Fruit fly (Drosophila melanogaster) whole organism, adult: Measurements from ENCODE around the gene Prim1.
A peak's percentile ranks its signal among the peaks of the same experiment; 100 is the strongest.

Experiments
- CG11617 ChIP-seq: fragments of 200-800 bp; sonication (Bioruptor generic); optimal IDR thresholded peaks from 2 replicates; lab custom pipeline; 2017; ENCODE audit warnings: mild to moderate bottlenecking, missing biosample characterization, missing genetic modification reagents, missing genetic modification characterization
- CG12768 ChIP-seq: fragments of 200-800 bp; sonication (Bioruptor generic); optimal IDR thresholded peaks from 2 replicates; lab custom pipeline; 2017; ENCODE audit warnings: missing biosample characterization, missing genetic modification characterization, mild to moderate bottlenecking, moderate library complexity, missing genetic modification reagents
- CG14711 ChIP-seq: fragments of 200-800 bp; sonication (Bioruptor generic); optimal IDR thresholded peaks from 2 replicates; lab custom pipeline; 2018; ENCODE audit warnings: missing biosample characterization, mild to moderate bottlenecking, missing genetic modification characterization, moderate library complexity
- CG1620 ChIP-seq: fragments of 200-800 bp; sonication (Bioruptor generic); optimal IDR thresholded peaks from 2 replicates; lab custom pipeline; 2016; ENCODE audit warnings: missing biosample characterization, missing genetic modification characterization
- CG33017 ChIP-seq: fragments of 200-800 bp; sonication (Bioruptor generic); optimal IDR thresholded peaks from 2 replicates; lab custom pipeline; 2018; ENCODE audit warnings: missing biosample characterization, mild to moderate bottlenecking, missing genetic modification characterization, moderate library complexity
- CG5204 ChIP-seq: fragments of 200-800 bp; sonication (Bioruptor generic); optimal IDR thresholded peaks from 2 replicates; lab custom pipeline; 2016; ENCODE audit warnings: missing biosample characterization, missing genetic modification characterization
- CG7045 ChIP-seq: fragments of 200-800 bp; sonication (Bioruptor generic); optimal IDR thresholded peaks from 2 replicates; lab custom pipeline; 2017; ENCODE audit warnings: missing biosample characterization, mild to moderate bottlenecking, missing genetic modification characterization
- CG7101 ChIP-seq: fragments of 200-800 bp; sonication (Bioruptor generic); optimal IDR thresholded peaks from 2 replicates; lab custom pipeline; 2018; ENCODE audit warnings: missing biosample characterization, mild to moderate bottlenecking, missing genetic modification characterization, moderate library complexity
- Clk ChIP-seq: fragments of 200-800 bp; sonication (Bioruptor generic); optimal IDR thresholded peaks from 2 replicates; lab custom pipeline; 2017; ENCODE audit warnings: missing biosample characterization, missing genetic modification characterization
- Crg-1 ChIP-seq: fragments of 200-800 bp; sonication (Bioruptor generic); optimal IDR thresholded peaks from 2 replicates; lab custom pipeline; 2016; ENCODE audit warnings: missing biosample characterization, missing genetic modification characterization
- Hr96 ChIP-seq: fragments of 200-800 bp; sonication (Bioruptor generic); optimal IDR thresholded peaks from 2 replicates; lab custom pipeline; 2016; ENCODE audit warnings: missing biosample characterization, missing genetic modification characterization
- Mnt ChIP-seq: fragments of 200-800 bp; sonication (Bioruptor generic); optimal IDR thresholded peaks from 2 replicates; lab custom pipeline; 2016; ENCODE audit warnings: missing biosample characterization, mild to moderate bottlenecking, missing genetic modification characterization
- bab1 ChIP-seq: fragments of 200-800 bp; sonication (Bioruptor generic); optimal IDR thresholded peaks from 3 replicates; lab custom pipeline; 2019; ENCODE audit warnings: missing biosample characterization, mild to moderate bottlenecking, missing genetic modification characterization, moderate library complexity
- cic ChIP-seq: fragments of 200-800 bp; sonication (Bioruptor generic); optimal IDR thresholded peaks from 2 replicates; lab custom pipeline; 2017; ENCODE audit warnings: missing biosample characterization, mild to moderate bottlenecking, missing genetic modification characterization, moderate library complexity
- cnc ChIP-seq, 2 experiments: fragments of >200 bp; optimal IDR thresholded peaks; 2 replicates each; lab custom pipeline; 2017
- kay ChIP-seq: fragments of 200-800 bp; sonication (Bioruptor generic); peaks from one replicate; lab custom pipeline; 2016; ENCODE audit warnings: missing biosample characterization, missing genetic modification characterization, borderline replicate concordance
- ovo ChIP-seq: fragments of 200-800 bp; sonication (Bioruptor generic); optimal IDR thresholded peaks from 2 replicates; lab custom pipeline; 2016; ENCODE audit warnings: missing biosample characterization, missing genetic modification characterization
- pad ChIP-seq: fragments of 200-800 bp; sonication (Bioruptor generic); optimal IDR thresholded peaks from 3 replicates; lab custom pipeline; 2017; ENCODE audit warnings: missing biosample characterization, missing genetic modification characterization, mild to moderate bottlenecking, moderate library complexity, missing genetic modification reagents
- tj ChIP-seq: fragments of 200-800 bp; sonication (Bioruptor generic); optimal IDR thresholded peaks from 3 replicates; lab custom pipeline; 2017; ENCODE audit warnings: missing biosample characterization, mild to moderate bottlenecking, missing genetic modification characterization, moderate library complexity
- toe ChIP-seq: fragments of 200-800 bp; sonication (Bioruptor generic); optimal IDR thresholded peaks from 2 replicates; lab custom pipeline; 2016; ENCODE audit warnings: missing biosample characterization, missing genetic modification characterization

The Prim1 gene

DNA sequence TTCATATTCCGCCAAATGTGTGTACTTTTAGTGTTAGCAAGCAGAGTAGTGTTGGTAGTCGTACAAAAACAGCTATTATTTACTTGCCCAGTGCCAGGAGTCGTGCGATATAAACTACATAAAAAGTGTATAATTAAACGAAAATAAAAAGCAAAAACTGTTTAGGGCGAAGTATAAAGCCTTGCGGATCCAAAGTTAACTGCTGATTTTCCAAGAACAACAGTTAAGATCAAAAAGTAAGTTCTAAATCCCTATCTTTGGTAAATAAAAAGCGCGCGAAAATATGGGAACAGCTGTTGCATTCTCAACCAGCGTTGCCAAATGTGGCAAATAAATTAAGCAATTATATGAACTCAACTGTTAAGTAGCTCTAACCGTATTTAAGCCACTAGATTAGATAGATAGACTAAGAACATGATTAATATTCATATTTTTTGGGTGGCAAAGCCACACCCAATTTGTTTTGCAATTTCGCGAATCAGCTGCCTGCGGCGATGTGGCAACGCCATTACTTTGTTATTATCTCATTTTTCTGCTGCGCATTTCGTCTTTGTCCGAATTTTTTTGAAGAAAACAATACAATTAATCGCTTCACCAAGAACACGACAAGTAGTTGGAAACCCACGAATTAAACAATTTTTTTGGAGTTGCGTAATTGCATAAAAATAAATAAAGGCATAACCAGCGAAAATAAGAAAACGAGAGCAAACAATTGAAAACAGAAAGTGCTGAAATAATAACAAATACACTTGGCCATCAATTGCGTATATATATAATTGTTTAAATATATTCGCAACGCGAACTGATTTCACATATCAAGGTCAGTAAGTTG lies at the start of gene Prim1, which contains the start of gene CG7083:
Prim1 (plus strand) TSS at position 51 of the 832 bp plus-strand sequence.
CG7083 (plus strand) TSS at position 522 of the 832 bp plus-strand sequence.
- TF ChIP-seq kay, result peak; percentile 59
- TF ChIP-seq CG12768, result peak; percentile 79
- TF ChIP-seq Clk (GFP tag; lab: Kevin White, UChicago), result no peak
- TF ChIP-seq CG1620 (GFP tag; lab: Kevin White, UChicago), result peak; percentile 85
- peak; percentile 56 for TF ChIP-seq CG14711 (tag; lab: Kevin White, UChicago)
- peak; percentile 60 for TF ChIP-seq pad
- peak; percentile 69 for TF ChIP-seq bab1 (GFP tag; lab: Kevin White, UChicago)
- peak; percentile 41 for TF ChIP-seq tj
- TF ChIP-seq Mnt (GFP tag; lab: Kevin White, UChicago), result peak; percentile 67
- TF ChIP-seq cnc (optimal IDR thresholded peaks at IDR 0.05; lab: Kevin White, UChicago), result no peak
- TF ChIP-seq CG33017 (tag; lab: Kevin White, UChicago), result peak; percentile 38
- TF ChIP-seq cic (GFP tag; lab: Kevin White, UChicago), result peak; percentile 30
- TF ChIP-seq CG7045, result peak; percentile 67
- TF ChIP-seq CG7101 (tag; lab: Kevin White, UChicago), result peak; percentile 79
- peak; percentile 74 for TF ChIP-seq Hr96
- peak; percentile 86 for TF ChIP-seq CG5204 (GFP tag; lab: Kevin White, UChicago)
- TF ChIP-seq toe, result peak; percentile 83
- TF ChIP-seq ovo (GFP tag; lab: Kevin White, UChicago), result peak; percentile 50
- peak; percentile 85 for TF ChIP-seq CG11617
- TF ChIP-seq Crg-1 (GFP tag; lab: Kevin White, UChicago), result peak; percentile 78

DNA sequence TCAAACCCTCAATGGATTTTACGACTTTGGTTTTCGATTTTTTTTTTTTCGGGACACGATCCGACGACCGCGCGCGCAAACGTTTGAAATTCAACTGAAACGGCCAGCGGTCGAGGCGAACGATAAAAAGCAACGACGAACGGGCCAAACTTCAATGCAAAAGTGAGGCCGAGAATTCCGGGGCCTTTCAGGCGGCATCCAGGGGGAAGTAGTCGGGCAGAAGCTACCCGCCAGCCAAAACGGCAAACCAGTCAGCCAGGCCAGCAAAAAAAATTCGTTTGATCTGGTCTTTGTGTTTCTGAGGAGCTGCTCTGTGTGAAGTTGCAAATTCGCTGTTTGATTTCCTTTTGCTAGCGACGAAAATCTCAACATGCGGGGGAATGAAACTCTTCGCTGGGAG lies 44.9 kb upstream of the Prim1 start, which contains the start of gene CG7201:
CG7201 (minus strand) TSS at position 101 of the 400 bp plus-strand sequence.
- TF ChIP-seq CG12768 (no peak), Clk (GFP tag; lab: Kevin White, UChicago) (no peak), cic (GFP tag; lab: Kevin White, UChicago) (no peak), CG5204 (GFP tag; lab: Kevin White, UChicago) (no peak), CG14711 (tag; lab: Kevin White, UChicago) (no peak), Mnt (GFP tag; lab: Kevin White, UChicago) (no peak), kay (no peak), CG7045 (no peak), Hr96 (no peak), tj (no peak), CG11617 (no peak), CG7101 (tag; lab: Kevin White, UChicago) (no peak)

DNA sequence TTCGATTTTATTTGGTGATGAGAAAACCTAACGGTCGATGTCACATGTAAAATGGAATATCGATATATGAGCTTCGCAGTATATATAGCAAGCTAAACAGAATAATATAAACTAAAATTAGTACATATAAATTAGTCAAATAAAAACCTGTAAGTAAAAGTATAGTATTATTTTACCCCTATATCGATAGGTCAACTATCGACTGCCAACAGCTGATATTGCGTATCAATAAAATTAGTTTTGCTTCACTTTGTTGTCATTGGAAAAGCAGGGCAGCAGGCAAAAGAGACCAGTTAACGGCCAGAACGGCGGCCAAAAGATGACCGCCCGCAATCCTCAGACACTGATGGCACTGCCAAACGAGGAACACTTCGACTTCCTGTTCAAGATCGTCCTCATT lies 43.2 kb upstream of the Prim1 start, which contains the start of gene Rab19:
Rab19 (plus strand) TSS at position 78 of the 400 bp plus-strand sequence.
- TF ChIP-seq kay, result peak; percentile 96
- TF ChIP-seq bab1 (GFP tag; lab: Kevin White, UChicago), result peak; percentile 0
- TF ChIP-seq CG5204 (GFP tag; lab: Kevin White, UChicago), result no peak

DNA sequence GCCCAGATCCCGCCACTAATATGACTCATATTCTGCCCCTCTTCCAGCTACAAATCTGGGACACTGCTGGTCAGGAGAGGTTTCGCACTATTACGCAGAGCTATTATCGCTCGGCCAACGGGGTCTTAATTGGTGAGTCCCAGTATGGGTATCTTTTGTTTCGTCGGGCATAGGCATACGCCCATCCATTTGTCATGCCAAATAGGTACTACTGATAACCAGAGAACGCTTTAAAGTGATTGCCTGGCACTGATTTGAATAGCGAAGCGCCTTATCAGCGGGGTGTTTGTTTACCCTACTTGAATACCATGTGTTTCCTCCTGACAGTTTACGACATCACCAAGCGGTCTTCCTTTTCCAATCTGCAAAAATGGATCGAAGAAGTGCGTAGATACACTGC lies 42.6 kb upstream of the Prim1 start:
- TF ChIP-seq Mnt (GFP tag; lab: Kevin White, UChicago), result peak; percentile 68
- TF ChIP-seq cic (GFP tag; lab: Kevin White, UChicago), result peak; percentile 24
- TF ChIP-seq CG5204 (GFP tag; lab: Kevin White, UChicago), result no peak

DNA sequence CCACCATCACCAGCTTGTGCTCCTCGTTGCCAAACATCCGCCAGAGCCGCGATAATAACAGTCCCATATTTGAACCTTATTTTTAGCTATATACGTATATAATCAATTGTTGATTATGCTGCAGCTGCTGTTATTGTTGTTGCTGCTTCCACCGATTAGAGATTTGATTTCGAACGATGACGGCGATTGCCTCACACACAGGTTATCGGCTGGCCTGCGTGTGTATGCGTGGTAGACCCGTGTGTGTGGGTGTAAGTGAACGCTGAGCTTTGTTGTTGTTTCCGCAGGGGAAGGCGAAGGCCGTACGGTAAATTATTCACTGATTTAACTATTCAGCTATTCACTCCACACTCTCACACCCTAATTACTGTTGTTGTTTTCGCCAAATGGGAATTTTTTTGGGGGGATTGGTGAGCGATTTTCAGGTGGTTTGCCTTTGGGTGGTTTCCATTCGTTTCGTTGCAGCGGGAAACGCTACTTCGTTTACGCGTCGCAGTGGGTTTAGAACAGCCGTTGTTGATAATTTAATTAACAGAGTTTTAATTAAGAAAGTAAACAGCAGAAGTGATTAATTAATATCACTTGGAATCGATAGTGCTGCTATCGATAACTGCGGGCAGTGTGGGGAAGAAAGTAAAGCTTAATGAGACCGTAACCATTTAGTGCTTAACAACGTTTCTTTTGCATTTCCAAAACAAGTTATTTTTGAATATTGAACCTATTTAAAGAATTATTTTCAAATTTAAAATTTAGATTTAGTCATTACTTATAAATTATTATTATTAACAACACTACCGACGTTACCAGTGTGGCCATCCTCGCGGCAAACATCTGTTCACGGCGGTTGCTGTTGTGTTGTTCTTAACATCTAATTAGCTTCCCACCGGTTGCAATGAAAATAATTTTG lies 40.6 kb upstream of the Prim1 start, which contains the start of the genes Arl5 and CG13671:
Arl5 (minus strand) TSS at position 616 of the 907 bp plus-strand sequence.
CG13671 (plus strand) TSS at position 841 of the 907 bp plus-strand sequence.
- TF ChIP-seq CG11617 (peak; percentile 82), CG12768 (peak; percentile 57), Crg-1 (GFP tag; lab: Kevin White, UChicago) (peak; percentile 72), CG7045 (peak; percentile 66), CG7101 (tag; lab: Kevin White, UChicago) (peak; percentile 80), kay (no peak), CG5204 (GFP tag; lab: Kevin White, UChicago) (no peak), Hr96 (no peak), ovo (GFP tag; lab: Kevin White, UChicago) (peak; percentile 83), toe (no peak), cnc (optimal IDR thresholded peaks at IDR 0.05; lab: Kevin White, UChicago) (no peak), CG33017 (tag; lab: Kevin White, UChicago) (peak; percentile 44), CG1620 (GFP tag; lab: Kevin White, UChicago) (peak; percentile 66), Clk (GFP tag; lab: Kevin White, UChicago) (peak; percentile 60), tj (peak; percentile 31), pad (peak; percentile 100), Mnt (GFP tag; lab: Kevin White, UChicago) (peak; percentile 32), CG14711 (tag; lab: Kevin White, UChicago) (peak; percentile 83), cic (GFP tag; lab: Kevin White, UChicago) (peak; percentile 54), bab1 (GFP tag; lab: Kevin White, UChicago) (peak; percentile 84)
